Fruit fly (Drosophila melanogaster) whole organism, prepupa: ENCODE measurements around the gene CG8945.

Experiments used
- Blimp-1 ChIP-seq: fragments of 200-800 bp; sonication (Bioruptor generic); optimal IDR thresholded peaks from 3 replicates; lab custom pipeline; 2017; ENCODE audit warnings: missing biosample characterization, missing genetic modification characterization, mild to moderate bottlenecking, moderate library complexity, missing genetic modification reagents
- CG10631 ChIP-seq: fragments of 200-800 bp; sonication (Bioruptor generic); optimal IDR thresholded peaks from 2 replicates; lab custom pipeline; 2016; ENCODE audit warnings: missing biosample characterization, missing genetic modification characterization
- CG10669 ChIP-seq: fragments of 200-800 bp; sonication (Bioruptor generic); optimal IDR thresholded peaks from 3 replicates; lab custom pipeline; 2018; ENCODE audit warnings: missing biosample characterization, mild to moderate bottlenecking, missing genetic modification characterization, moderate library complexity
- CG11294 ChIP-seq: fragments of 200-800 bp; sonication (Bioruptor generic); IDR thresholded peaks from 2 replicates; pipeline ENCODE4 v1.3.6; 2022; ENCODE audit warnings: missing biosample characterization, missing genetic modification characterization
- CG11762 ChIP-seq: fragments of 200-800 bp; sonication (Bioruptor generic); optimal IDR thresholded peaks from 3 replicates; lab custom pipeline; 2016; ENCODE audit warnings: missing biosample characterization, missing genetic modification characterization; ENCODE audit not compliant: insufficient read depth
- CG11902 ChIP-seq: fragments of 200-800 bp; sonication (Bioruptor generic); optimal IDR thresholded peaks from 3 replicates; lab custom pipeline; 2016; ENCODE audit warnings: missing biosample characterization, missing genetic modification characterization
- CG1621 ChIP-seq: fragments of 200-800 bp; sonication (Bioruptor generic); optimal IDR thresholded peaks from 3 replicates; lab custom pipeline; 2018; ENCODE audit warnings: missing biosample characterization, mild to moderate bottlenecking, missing genetic modification characterization
- CG3032 ChIP-seq: fragments of 200-800 bp; optimal IDR thresholded peaks from 2 replicates; lab custom pipeline; 2019; ENCODE audit warnings: missing biosample characterization, mild to moderate bottlenecking, missing genetic modification characterization, moderate library complexity
- CG31627 ChIP-seq: fragments of 200-800 bp; sonication (Bioruptor generic); optimal IDR thresholded peaks from 3 replicates; lab custom pipeline; 2016; ENCODE audit warnings: missing biosample characterization, missing genetic modification characterization
- CG32006 ChIP-seq: fragments of 200-800 bp; sonication (Bioruptor generic); optimal IDR thresholded peaks from 3 replicates; lab custom pipeline; 2017; ENCODE audit warnings: missing biosample characterization, mild to moderate bottlenecking, missing genetic modification characterization
- CG34406 ChIP-seq: fragments of 200-800 bp; sonication (Bioruptor generic); optimal IDR thresholded peaks from 3 replicates; lab custom pipeline; 2016; ENCODE audit warnings: missing biosample characterization, missing genetic modification characterization
- CG3919 ChIP-seq: fragments of 200-800 bp; sonication (Bioruptor generic); optimal IDR thresholded peaks from 3 replicates; lab custom pipeline; 2016; ENCODE audit warnings: missing biosample characterization, missing genetic modification characterization
- CG4318 ChIP-seq: fragments of 200-800 bp; sonication (Bioruptor generic); optimal IDR thresholded peaks from 3 replicates; lab custom pipeline; 2017; ENCODE audit warnings: missing biosample characterization, mild to moderate bottlenecking, missing genetic modification characterization
- CG6163 ChIP-seq: fragments of 200-800 bp; sonication (Bioruptor generic); IDR thresholded peaks from 3 replicates; pipeline ENCODE4 v1.3.6; 2022; ENCODE audit warnings: missing biosample characterization, missing genetic modification characterization
- CG6276 ChIP-seq: fragments of 200-800 bp; sonication (Bioruptor generic); optimal IDR thresholded peaks from 2 replicates; lab custom pipeline; 2017; ENCODE audit warnings: missing biosample characterization, mild to moderate bottlenecking, missing genetic modification characterization
- CG7368 ChIP-seq: fragments of 200-800 bp; sonication (Bioruptor generic); optimal IDR thresholded peaks from 3 replicates; lab custom pipeline; 2016; ENCODE audit warnings: missing biosample characterization, missing genetic modification characterization
- CG8119 ChIP-seq: fragments of 200-800 bp; sonication (Bioruptor generic); IDR thresholded peaks from 3 replicates; pipeline ENCODE4 v1.3.6; 2022; ENCODE audit warnings: missing biosample characterization, missing genetic modification characterization
- CG8632 ChIP-seq: fragments of 200-800 bp; sonication (Bioruptor generic); optimal IDR thresholded peaks from 3 replicates; lab custom pipeline; 2016; ENCODE audit warnings: missing biosample characterization, missing genetic modification characterization
- CG9139 ChIP-seq: fragments of 200-800 bp; sonication (Bioruptor generic); optimal IDR thresholded peaks from 3 replicates; lab custom pipeline; 2017; ENCODE audit warnings: missing biosample characterization, mild to moderate bottlenecking, missing genetic modification characterization
- Eip75B ChIP-seq: fragments of 200-800 bp; sonication (Bioruptor generic); optimal IDR thresholded peaks from 3 replicates; lab custom pipeline; 2016; ENCODE audit warnings: missing biosample characterization, missing genetic modification characterization
- Eip78C ChIP-seq: fragments of 200-800 bp; sonication (Bioruptor generic); peaks from one replicate; lab custom pipeline; 2016; ENCODE audit warnings: missing biosample characterization, missing genetic modification characterization
- Ets21C ChIP-seq: fragments of 200-800 bp; sonication (Bioruptor generic); optimal IDR thresholded peaks from 3 replicates; lab custom pipeline; 2016; ENCODE audit warnings: missing biosample characterization, missing genetic modification characterization
- Gug ChIP-seq: fragments of 200-800 bp; sonication (Bioruptor generic); IDR thresholded peaks from 2 replicates; pipeline ENCODE4 v1.3.6; 2022; ENCODE audit warnings: missing biosample characterization, missing genetic modification characterization
- Hr38 ChIP-seq: sonication (Bioruptor generic); optimal IDR thresholded peaks from 2 replicates; lab custom pipeline; 2016; ENCODE audit warnings: missing biosample characterization, missing genetic modification characterization
- Hr39 ChIP-seq: fragments of 200-800 bp; sonication (Bioruptor generic); optimal IDR thresholded peaks from 2 replicates; lab custom pipeline; 2016; ENCODE audit warnings: missing biosample characterization, missing genetic modification characterization
- Hr4 ChIP-seq: fragments of 200-800 bp; sonication (Bioruptor generic); optimal IDR thresholded peaks from 3 replicates; lab custom pipeline; 2016; ENCODE audit warnings: missing biosample characterization, missing genetic modification characterization
- Lpt ChIP-seq: fragments of 200-800 bp; sonication (Bioruptor generic); optimal IDR thresholded peaks from 3 replicates; lab custom pipeline; 2016; ENCODE audit warnings: missing biosample characterization, missing genetic modification characterization
- Met ChIP-seq: fragments of 200-800 bp; sonication (Bioruptor generic); optimal IDR thresholded peaks from 3 replicates; lab custom pipeline; 2016; ENCODE audit warnings: missing biosample characterization, missing genetic modification characterization
- OdsH ChIP-seq: fragments of 200-800 bp; sonication (Bioruptor generic); optimal IDR thresholded peaks from 3 replicates; lab custom pipeline; 2016; ENCODE audit warnings: missing biosample characterization, missing genetic modification characterization
- Sox102F ChIP-seq: fragments of 200-800 bp; sonication (Bioruptor generic); optimal IDR thresholded peaks from 2 replicates; lab custom pipeline; 2016; ENCODE audit warnings: missing biosample characterization, mild to moderate bottlenecking, missing genetic modification characterization
- Sox14 ChIP-seq: fragments of 200-800 bp; sonication (Bioruptor generic); optimal IDR thresholded peaks from 3 replicates; lab custom pipeline; 2016; ENCODE audit warnings: missing biosample characterization, missing genetic modification characterization
- Sox15 ChIP-seq: fragments of 200-800 bp; sonication (Bioruptor generic); optimal IDR thresholded peaks from 3 replicates; lab custom pipeline; 2016; ENCODE audit warnings: missing biosample characterization, missing genetic modification characterization
- achi ChIP-seq: fragments of 200-800 bp; sonication (Bioruptor generic); optimal IDR thresholded peaks from 3 replicates; lab custom pipeline; 2016; ENCODE audit warnings: missing biosample characterization, missing genetic modification characterization
- cyc ChIP-seq: fragments of 200-800 bp; sonication (Bioruptor generic); optimal IDR thresholded peaks from 3 replicates; lab custom pipeline; 2016; ENCODE audit warnings: missing biosample characterization, missing genetic modification characterization
- dac ChIP-seq: fragments of 200-800 bp; sonication (Bioruptor generic); optimal IDR thresholded peaks from 2 replicates; lab custom pipeline; 2017; ENCODE audit warnings: missing biosample characterization, mild to moderate bottlenecking, missing genetic modification characterization
- dsx ChIP-seq: fragments of 200-800 bp; optimal IDR thresholded peaks from 3 replicates; lab custom pipeline; 2019; ENCODE audit warnings: missing biosample characterization, mild to moderate bottlenecking, missing genetic modification characterization, moderate library complexity; ENCODE audit not compliant: poor library complexity, severe bottlenecking
- eg ChIP-seq: fragments of 200-800 bp; sonication (Bioruptor generic); IDR thresholded peaks from 3 replicates; pipeline ENCODE4 v1.3.6; 2022; ENCODE audit warnings: missing biosample characterization, missing genetic modification characterization
- fd59A ChIP-seq: fragments of 200-800 bp; sonication (Bioruptor generic); optimal IDR thresholded peaks from 2 replicates; lab custom pipeline; 2017; ENCODE audit warnings: missing biosample characterization, mild to moderate bottlenecking, missing genetic modification characterization, missing genetic modification reagents
- fd85E ChIP-seq: fragments of 200-800 bp; sonication (Bioruptor generic); optimal IDR thresholded peaks from 3 replicates; lab custom pipeline; 2016; ENCODE audit warnings: missing biosample characterization, missing genetic modification characterization
- fkh ChIP-seq: fragments of 200-800 bp; sonication (Bioruptor generic); optimal IDR thresholded peaks from 3 replicates; lab custom pipeline; 2017; ENCODE audit warnings: missing biosample characterization, mild to moderate bottlenecking, missing genetic modification characterization, moderate library complexity
- lz ChIP-seq: fragments of 200-800 bp; sonication (Bioruptor generic); optimal IDR thresholded peaks from 3 replicates; lab custom pipeline; 2016; ENCODE audit warnings: missing biosample characterization, missing genetic modification characterization
- pdm3 ChIP-seq: fragments of 200-800 bp; sonication (Bioruptor generic); optimal IDR thresholded peaks from 3 replicates; lab custom pipeline; 2016; ENCODE audit warnings: missing biosample characterization, missing genetic modification characterization
- salr ChIP-seq, 2 experiments: fragments of 200-800 bp; sonication (Bioruptor generic); optimal IDR thresholded peaks; 3 replicates each; lab custom pipeline; 2016 to 2018; ENCODE audit warnings: missing biosample characterization in 2 of 2, missing genetic modification characterization in 2 of 2, mild to moderate bottlenecking in 1 of 2
- spab ChIP-seq: fragments of 200-800 bp; sonication (Bioruptor generic); optimal IDR thresholded peaks from 2 replicates; lab custom pipeline; 2017; ENCODE audit warnings: missing biosample characterization, mild to moderate bottlenecking, missing genetic modification characterization, missing genetic modification reagents
- ss ChIP-seq, 2 experiments: fragments of 200-800 bp; sonication (Bioruptor generic); optimal IDR thresholded peaks; 2 replicates in 1 of 2; 3 replicates in 1 of 2; lab custom pipeline; 2017 to 2018; ENCODE audit warnings: mild to moderate bottlenecking in 2 of 2, missing biosample characterization in 2 of 2, missing genetic modification characterization in 2 of 2, moderate library complexity in 1 of 2
- svp ChIP-seq: fragments of 200-800 bp; sonication (Bioruptor generic); peaks from one replicate; lab custom pipeline; 2016; ENCODE audit warnings: missing biosample characterization, missing genetic modification characterization
- topi ChIP-seq: fragments of 200-800 bp; sonication (Bioruptor generic); optimal IDR thresholded peaks from 3 replicates; lab custom pipeline; 2016; ENCODE audit warnings: missing biosample characterization, missing genetic modification characterization
- vri ChIP-seq: fragments of 200-800 bp; sonication (Bioruptor generic); optimal IDR thresholded peaks from 3 replicates; lab custom pipeline; 2016; ENCODE audit warnings: missing biosample characterization, mild to moderate bottlenecking, missing genetic modification characterization

The CG8945 gene

DNA sequence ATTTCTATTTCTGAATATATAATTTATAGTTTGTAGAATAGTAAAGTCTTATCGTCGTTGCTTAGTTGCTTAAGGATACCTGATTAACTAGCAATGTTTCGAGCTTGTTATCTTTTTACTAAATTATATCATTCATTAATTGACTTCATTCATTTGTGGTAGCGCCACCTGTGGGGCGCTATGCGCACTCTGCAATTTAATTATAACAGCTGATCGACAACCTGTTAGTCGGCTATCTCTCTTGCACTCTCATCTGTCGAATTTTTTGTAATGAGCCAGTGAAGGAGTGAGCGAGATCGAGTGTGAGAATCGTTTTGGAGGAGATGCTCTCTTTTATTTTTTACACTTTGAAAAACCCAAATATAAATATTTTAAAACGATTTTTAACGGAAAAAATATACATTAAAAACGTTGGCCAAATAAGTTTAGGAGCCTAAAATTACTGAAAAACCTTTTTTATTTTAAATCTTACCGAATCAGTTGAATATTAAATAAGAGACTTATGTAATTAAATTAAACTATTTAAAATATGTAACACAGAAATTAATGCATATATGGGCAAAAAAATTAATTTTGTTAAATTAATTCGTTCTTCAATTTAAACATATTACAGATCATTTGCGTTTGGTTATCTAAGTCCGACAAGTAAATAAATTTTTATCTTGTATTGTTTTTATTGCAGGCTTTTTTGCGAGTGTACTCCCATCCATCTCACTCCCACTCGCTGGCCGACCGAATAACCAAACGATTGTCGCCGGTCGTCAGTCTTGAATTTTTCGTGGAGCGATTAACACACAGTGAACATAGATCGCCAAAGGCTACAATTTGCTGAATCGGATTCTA, 3.8 kb upstream of the CG8945 start, which contains the start of the genes CG16700 and CG4991 (continued):
- 0 out of 2 replicates have a peak, but pooled peaks have one; percentile 46 for TF ChIP-seq CG11294
- peak; percentile 52 for TF ChIP-seq CG31627 (GFP tag; lab: Kevin White, UChicago)
- peak; percentile 42 for TF ChIP-seq Sox14 (GFP tag; lab: Kevin White, UChicago)
- peak; percentile 63 for TF ChIP-seq Sox15 (GFP tag; lab: Kevin White, UChicago)
- TF ChIP-seq eg: peak; percentile 73
- peak; percentile 31 for TF ChIP-seq CG11762 (GFP tag; lab: Kevin White, UChicago)
- TF ChIP-seq vri: no peak
- peak; percentile 56 for TF ChIP-seq Eip75B (GFP tag; lab: Kevin White, UChicago)
- peak; percentile 57; the same call in 2 of the 3 replicates for TF ChIP-seq CG6163 (GFP tag; lab: Robert Waterston, UW)
- no peak for TF ChIP-seq Hr38
- peak; percentile 69 for TF ChIP-seq lz
- peak; percentile 34 for TF ChIP-seq CG10669 (GFP tag; lab: Kevin White, UChicago)
- no peak for TF ChIP-seq fd59A (GFP tag; lab: Kevin White, UChicago)
- peak; percentile 55 for TF ChIP-seq Lpt (GFP tag; lab: Kevin White, UChicago)
- peak; percentile 63 for TF ChIP-seq Hr4 (GFP tag; lab: Kevin White, UChicago)
- TF ChIP-seq achi: peak; percentile 70
- TF ChIP-seq Gug (GFP tag; lab: Robert Waterston, UW): peak; percentile 45; the same call in 1 of the 2 replicates
- TF ChIP-seq fkh (GFP tag; lab: Kevin White, UChicago): peak; percentile 38
- peak; percentile 64 for TF ChIP-seq cyc (GFP tag; lab: Kevin White, UChicago)
- TF ChIP-seq CG11902 (GFP tag; lab: Kevin White, UChicago): peak; percentile 58
- TF ChIP-seq Eip78C (GFP tag; lab: Kevin White, UChicago): peak; percentile 95
- TF ChIP-seq Blimp-1 (GFP tag; lab: Kevin White, UChicago): peak; percentile 60
- peak; percentile 77 for TF ChIP-seq OdsH (GFP tag; lab: Kevin White, UChicago)
- peak; percentile 10 for TF ChIP-seq Hr39 (GFP tag; lab: Kevin White, UChicago)
- TF ChIP-seq spab: peak; percentile 39
- no peak for TF ChIP-seq fd85E (GFP tag; lab: Kevin White, UChicago)
- TF ChIP-seq Met (GFP tag; lab: Kevin White, UChicago): peak; percentile 70
- peak; percentile 0 for TF ChIP-seq CG9139
- peak; percentile 46 for TF ChIP-seq CG7368 (GFP tag; lab: Kevin White, UChicago)
- TF ChIP-seq dac (GFP tag; lab: Kevin White, UChicago): no peak
- TF ChIP-seq ss (GFP tag; optimal IDR thresholded peaks at IDR 0.05; lab: Kevin White, UChicago): peak; percentile 58 to 82
- TF ChIP-seq CG3919 (GFP tag; lab: Kevin White, UChicago): peak; percentile 73
- TF ChIP-seq CG1621 (tag; lab: Kevin White, UChicago): no peak
- TF ChIP-seq CG6276 (GFP tag; lab: Kevin White, UChicago): peak; percentile 76
- peak; percentile 79 for TF ChIP-seq CG8119
- peak; percentile 58 for TF ChIP-seq pdm3
- peak; percentile 66 for TF ChIP-seq dsx (GFP tag; lab: Kevin White, UChicago)
- TF ChIP-seq CG3032 (tag; lab: Kevin White, UChicago): peak; percentile 71
- TF ChIP-seq Ets21C: peak; percentile 8

DNA sequence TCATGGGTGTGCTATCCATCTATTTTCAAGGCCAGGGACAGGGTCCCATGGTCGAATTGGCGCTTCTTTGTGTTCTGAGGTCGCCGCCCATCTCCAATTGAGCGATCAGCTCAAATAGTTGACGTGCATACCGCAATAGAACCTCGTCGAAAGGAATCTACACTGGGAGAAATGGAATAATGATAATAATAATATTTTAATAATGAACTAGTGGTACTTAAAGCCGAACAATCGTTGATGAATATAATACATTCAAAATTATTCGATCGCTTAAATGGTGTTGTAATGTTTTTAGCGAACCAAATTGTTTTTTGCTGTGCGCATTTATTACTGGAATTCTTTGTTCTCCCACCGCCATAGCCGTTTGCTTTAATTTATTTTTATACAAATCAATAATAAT, 3.1 kb upstream of the CG8945 start:
- no peak for TF ChIP-seq Hr39 (GFP tag; lab: Kevin White, UChicago)
- no peak for TF ChIP-seq cyc (GFP tag; lab: Kevin White, UChicago)
- peak; percentile 1 for TF ChIP-seq CG32006 (GFP tag; lab: Kevin White, UChicago)
- peak; percentile 24 for TF ChIP-seq topi (GFP tag; lab: Kevin White, UChicago)
- no peak for TF ChIP-seq CG7368 (GFP tag; lab: Kevin White, UChicago)
- no peak for TF ChIP-seq CG8632 (GFP tag; lab: Kevin White, UChicago)
- TF ChIP-seq CG10631: peak; percentile 6
- TF ChIP-seq lz: peak; percentile 13
- TF ChIP-seq Eip78C (GFP tag; lab: Kevin White, UChicago): no peak
- TF ChIP-seq pdm3: no peak
- TF ChIP-seq CG11762 (GFP tag; lab: Kevin White, UChicago): no peak
- no peak for TF ChIP-seq salr (GFP tag; optimal IDR thresholded peaks at IDR 0.05; lab: Kevin White, UChicago)
- TF ChIP-seq Sox14 (GFP tag; lab: Kevin White, UChicago): no peak
- no peak for TF ChIP-seq dac (GFP tag; lab: Kevin White, UChicago)
- no peak for TF ChIP-seq Sox102F
- no peak for TF ChIP-seq ss (GFP tag; optimal IDR thresholded peaks at IDR 0.05; lab: Kevin White, UChicago)
- TF ChIP-seq Met (GFP tag; lab: Kevin White, UChicago): no peak
- no peak for TF ChIP-seq CG31627 (GFP tag; lab: Kevin White, UChicago)
- no peak for TF ChIP-seq CG34406 (GFP tag; lab: Kevin White, UChicago)
- no peak for TF ChIP-seq CG4318 (GFP tag; lab: Kevin White, UChicago)
- peak; percentile 38 for TF ChIP-seq svp (GFP tag; lab: Kevin White, UChicago)
- TF ChIP-seq dsx (GFP tag; lab: Kevin White, UChicago): no peak
